Fruit fly (Drosophila melanogaster): Measurements from ENCODE around the gene CG5895.

The CG5895 gene

DNA sequence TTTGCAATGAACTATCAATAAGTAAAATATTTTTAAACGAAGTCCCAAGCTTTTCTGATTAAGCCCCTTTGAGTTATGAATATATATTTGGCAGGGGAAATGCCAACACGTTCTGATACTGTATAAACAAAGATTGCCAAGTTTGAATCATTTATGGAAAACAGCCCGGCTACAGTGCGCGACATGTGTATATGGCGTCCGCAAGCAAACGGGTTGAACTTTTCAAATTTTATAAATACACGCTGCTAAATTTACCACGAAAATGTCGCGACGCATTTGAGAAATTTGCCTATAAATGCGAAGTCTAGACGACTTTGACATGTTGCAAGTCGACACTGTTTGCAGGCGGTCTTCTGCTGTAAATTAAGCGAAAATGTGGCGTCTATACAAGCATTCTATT is 12.8 kb downstream of the CG5895 start:
- peak; percentile 72 for TF ChIP-seq CG15710 (tag; optimal IDR thresholded peaks at IDR 0.05)
- peak; percentile 50 for TF ChIP-seq CG13204 (GFP tag; optimal IDR thresholded peaks at IDR 0.05)
- TF ChIP-seq CG34367 (tag; optimal IDR thresholded peaks at IDR 0.05): peak; percentile 68
- TF ChIP-seq Pif1B (GFP tag; optimal IDR thresholded peaks at IDR 0.05): peak; percentile 52
- peak; percentile 58 for TF ChIP-seq CG17806 (tag; optimal IDR thresholded peaks at IDR 0.05)
- TF ChIP-seq CG8301 (tag; optimal IDR thresholded peaks at IDR 0.05): peak; percentile 44
- peak; percentile 50; the same call in 1 of the 2 replicates for TF ChIP-seq CG12605 (GFP tag; IDR thresholded peaks at IDR 0.05)
- TF ChIP-seq CG8159 (tag; optimal IDR thresholded peaks at IDR 0.05): peak; percentile 66
- peak; percentile 39 for TF ChIP-seq gl (tag; optimal IDR thresholded peaks at IDR 0.05)
- TF ChIP-seq CG14655 (GFP tag; optimal IDR thresholded peaks at IDR 0.05): peak; percentile 64
- peak; percentile 78 for TF ChIP-seq Ets98B (GFP tag; IDR thresholded peaks at IDR 0.05)
- no peak for TF ChIP-seq EcR (GFP tag; optimal IDR thresholded peaks at IDR 0.05)
- no peak for TF ChIP-seq CG10348 (GFP tag; IDR thresholded peaks at IDR 0.05)
- peak; percentile 79 for TF ChIP-seq Pif1A (GFP tag; optimal IDR thresholded peaks at IDR 0.05)
- peak; percentile 86 for TF ChIP-seq CG4496 (GFP tag; IDR thresholded peaks at IDR 0.05)
- peak; percentile 70 for TF ChIP-seq CG32121 (GFP tag; IDR thresholded peaks at IDR 0.05)
- peak; percentile 59 for TF ChIP-seq CG9948 (tag; optimal IDR thresholded peaks at IDR 0.05)
- peak; percentile 6 for TF ChIP-seq D1 (tag; optimal IDR thresholded peaks at IDR 0.05)
- TF ChIP-seq Snoo (tag; optimal IDR thresholded peaks at IDR 0.05): peak; percentile 59
- peak; percentile 38; the same call in 1 of the 2 replicates for TF ChIP-seq rn (GFP tag; IDR thresholded peaks at IDR 0.05)
- peak; percentile 81 for TF ChIP-seq fd96Ca (GFP tag; IDR thresholded peaks at IDR 0.05)

- TF ChIP-seq CG9948 (tag; optimal IDR thresholded peaks at IDR 0.05) (peak; percentile 15), CG32121 (GFP tag; IDR thresholded peaks at IDR 0.05) (no peak), CG17806 (tag; optimal IDR thresholded peaks at IDR 0.05) (peak; percentile 50), CG8159 (tag; optimal IDR thresholded peaks at IDR 0.05) (peak; percentile 17), fd96Ca (GFP tag; IDR thresholded peaks at IDR 0.05) (no peak)
Observed at dm6 chr3L:16048722-16049459, 13.6 kb downstream of the CG5895 start.

DNA sequence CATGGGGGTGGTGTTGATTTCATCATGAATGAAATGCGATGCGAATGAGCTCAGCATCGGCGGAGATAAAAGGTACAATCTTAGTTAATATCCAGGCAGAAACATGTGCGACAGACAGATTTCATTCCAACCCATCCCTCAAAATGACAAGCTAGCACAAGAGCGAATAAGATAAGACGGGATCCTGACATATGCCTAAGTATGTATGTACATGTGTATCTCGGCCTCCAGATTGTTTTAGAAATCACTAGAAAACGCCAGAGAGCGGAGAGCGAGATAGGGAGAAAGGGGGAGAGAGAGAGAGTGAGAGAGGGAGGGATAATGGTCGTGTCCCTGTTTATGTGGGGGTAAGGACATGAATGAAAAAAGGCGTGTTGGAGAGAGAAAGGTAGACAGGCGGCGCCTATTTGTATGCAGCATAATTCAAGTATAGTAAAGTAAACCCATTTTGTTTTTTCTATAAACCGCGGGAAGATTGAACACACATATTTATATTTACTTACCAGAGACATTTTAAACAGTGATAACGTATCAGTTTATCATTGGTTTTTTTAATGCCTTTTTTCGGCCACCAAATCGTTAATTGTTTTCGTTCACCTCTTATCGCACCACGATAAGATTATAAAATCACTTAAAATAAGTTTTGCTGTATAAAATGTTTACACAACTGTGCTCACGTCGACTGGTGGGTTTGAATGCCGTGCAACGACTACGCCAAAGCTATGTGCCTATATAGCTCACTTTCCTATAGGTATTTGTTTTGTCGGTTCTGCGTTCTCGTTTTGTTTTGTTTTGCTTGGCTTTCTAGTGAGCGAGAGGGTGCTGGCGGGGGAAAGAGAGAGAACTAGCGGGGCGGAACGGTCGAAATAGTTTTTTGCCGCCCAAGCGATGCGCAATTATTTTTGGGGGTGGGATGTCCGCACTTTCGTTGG is 14.9 kb downstream of the CG5895 start:
- TF ChIP-seq Pif1B (GFP tag; optimal IDR thresholded peaks at IDR 0.05) (no peak), rn (GFP tag; IDR thresholded peaks at IDR 0.05) (peak; percentile 66), CG14655 (GFP tag; optimal IDR thresholded peaks at IDR 0.05) (peak; percentile 42), CG34367 (tag; optimal IDR thresholded peaks at IDR 0.05) (no peak), fd96Ca (GFP tag; IDR thresholded peaks at IDR 0.05) (peak; percentile 67; the same call in 2 of the 3 replicates), CG17806 (tag; optimal IDR thresholded peaks at IDR 0.05) (no peak), Ets98B (GFP tag; IDR thresholded peaks at IDR 0.05) (peak; percentile 57), CG10348 (GFP tag; IDR thresholded peaks at IDR 0.05) (no peak), CG4496 (GFP tag; IDR thresholded peaks at IDR 0.05) (peak; percentile 56; the same call in 2 of the 3 replicates), Pif1A (GFP tag; optimal IDR thresholded peaks at IDR 0.05) (no peak), CG12605 (GFP tag; IDR thresholded peaks at IDR 0.05) (peak; percentile 65; the same call in 1 of the 2 replicates), EcR (GFP tag; optimal IDR thresholded peaks at IDR 0.05) (no peak), gl (tag; optimal IDR thresholded peaks at IDR 0.05) (no peak), D1 (tag; optimal IDR thresholded peaks at IDR 0.05) (no peak), CG15710 (tag; optimal IDR thresholded peaks at IDR 0.05) (no peak), CG8159 (tag; optimal IDR thresholded peaks at IDR 0.05) (no peak), CG13204 (GFP tag; optimal IDR thresholded peaks at IDR 0.05) (peak; percentile 20), CG8301 (tag; optimal IDR thresholded peaks at IDR 0.05) (peak; percentile 39), Snoo (tag; optimal IDR thresholded peaks at IDR 0.05) (no peak), CG32121 (GFP tag; IDR thresholded peaks at IDR 0.05) (peak; percentile 64), CG9948 (tag; optimal IDR thresholded peaks at IDR 0.05) (no peak)

- TF ChIP-seq rn (GFP tag; IDR thresholded peaks at IDR 0.05): no peak
- peak; percentile 12; the same call in 1 of the 3 replicates for TF ChIP-seq CG4496 (GFP tag; IDR thresholded peaks at IDR 0.05)
Observed at dm6 chr3L:16050887-16051258, 15.6 kb downstream of the CG5895 start, which contains the start of gene Diap1. TSS of gene Diap1 (minus strand) at chr3L:16051034.

- no peak for TF ChIP-seq gl (tag; optimal IDR thresholded peaks at IDR 0.05)
- no peak for TF ChIP-seq CG4496 (GFP tag; IDR thresholded peaks at IDR 0.05)
- no peak for TF ChIP-seq CG9948 (tag; optimal IDR thresholded peaks at IDR 0.05)
- peak; percentile 36; the same call in 1 of the 2 replicates for TF ChIP-seq Ets98B (GFP tag; IDR thresholded peaks at IDR 0.05)
- no peak for TF ChIP-seq Pif1A (GFP tag; optimal IDR thresholded peaks at IDR 0.05)
- no peak for TF ChIP-seq CG8159 (tag; optimal IDR thresholded peaks at IDR 0.05)
- TF ChIP-seq CG32121 (GFP tag; IDR thresholded peaks at IDR 0.05): no peak
- no peak for TF ChIP-seq rn (GFP tag; IDR thresholded peaks at IDR 0.05)
- TF ChIP-seq CG17806 (tag; optimal IDR thresholded peaks at IDR 0.05): no peak
- TF ChIP-seq CG15710 (tag; optimal IDR thresholded peaks at IDR 0.05): peak; percentile 10
- TF ChIP-seq CG12605 (GFP tag; IDR thresholded peaks at IDR 0.05): no peak
- no peak for TF ChIP-seq Pif1B (GFP tag; optimal IDR thresholded peaks at IDR 0.05)
- TF ChIP-seq CG8301 (tag; optimal IDR thresholded peaks at IDR 0.05): no peak
- TF ChIP-seq EcR (GFP tag; optimal IDR thresholded peaks at IDR 0.05): no peak
- TF ChIP-seq fd96Ca (GFP tag; IDR thresholded peaks at IDR 0.05): no peak
- TF ChIP-seq CG13204 (GFP tag; optimal IDR thresholded peaks at IDR 0.05): no peak
- no peak for TF ChIP-seq D1 (tag; optimal IDR thresholded peaks at IDR 0.05)
- TF ChIP-seq CG10348 (GFP tag; IDR thresholded peaks at IDR 0.05): no peak
- peak; percentile 1 for TF ChIP-seq Snoo (tag; optimal IDR thresholded peaks at IDR 0.05)
- no peak for TF ChIP-seq CG14655 (GFP tag; optimal IDR thresholded peaks at IDR 0.05)
- no peak for TF ChIP-seq CG34367 (tag; optimal IDR thresholded peaks at IDR 0.05)
Observed at dm6 chr3L:16051719-16052122, 16.4 kb downstream of the CG5895 start, which contains the start of gene Mbs. TSS of gene Mbs (plus strand) at chr3L:16051959.

All from whole organism, pupa.